Worm (Caenorhabditis elegans) whole organism, young adult: ENCODE measurements around the gene gyf-1.

Experiments
- K11D2.4 ChIP-seq: fragments of 200-800 bp; sonication (Bioruptor generic); IDR thresholded peaks from 2 replicates; pipeline ENCODE4 v1.3.6; 2022; ENCODE audit warnings: missing genetic modification reagents, missing genetic modification characterization, missing compliant biosample characterization
- ama-1 ChIP-seq, 3 experiments: fragments of 150-350 bp in 1 of 3; sonication (generic microtip) in 2 of 3; optimal IDR thresholded peaks; 2 replicates each; lab custom pipeline; 2014 to 2018; ENCODE audit warnings: missing biosample characterization in 2 of 3, missing genetic modification characterization in 2 of 3, missing genetic modification reagents in 2 of 3
- ceh-40 ChIP-seq: fragments of 200-800 bp; sonication (Bioruptor generic); IDR thresholded peaks from 2 replicates; pipeline ENCODE4 v1.3.6; 2022; ENCODE audit warnings: missing genetic modification characterization, missing compliant biosample characterization
- dpl-1 ChIP-seq: fragments of 150-350 bp; optimal IDR thresholded peaks from 2 replicates; lab custom pipeline; 2014; ENCODE audit warnings: missing biosample characterization, missing genetic modification reagents, missing genetic modification characterization
- hmg-1.2 ChIP-seq: fragments of 200-800 bp; sonication (Bioruptor generic); IDR thresholded peaks from 2 replicates; pipeline ENCODE4 v1.3.6; 2022; ENCODE audit warnings: missing genetic modification reagents, missing genetic modification characterization, missing compliant biosample characterization
- mes-4 ChIP-seq: sonication (generic microtip); optimal IDR thresholded peaks from 2 replicates; lab custom pipeline; 2016; ENCODE audit warnings: missing genotype, missing genetic modification characterization, missing compliant biosample characterization
- nfya-2 ChIP-seq: fragments of 200-800 bp; sonication (Bioruptor generic); IDR thresholded peaks from 2 replicates; pipeline ENCODE4 v1.3.6; 2022; ENCODE audit warnings: missing genetic modification reagents, missing genetic modification characterization, missing compliant biosample characterization
- tlf-1 ChIP-seq: fragments of 200-800 bp; sonication (Bioruptor generic); optimal IDR thresholded peaks from 2 replicates; lab custom pipeline; 2018; ENCODE audit warnings: mild to moderate bottlenecking, missing genetic modification characterization, missing compliant biosample characterization
- unc-130 ChIP-seq: sonication (generic microtip); optimal IDR thresholded peaks from 2 replicates; lab custom pipeline; 2016; ENCODE audit warnings: missing genetic modification reagents, missing genetic modification characterization, missing compliant biosample characterization
- zim-3 ChIP-seq: sonication (generic microtip); optimal IDR thresholded peaks from 2 replicates; lab custom pipeline; 2017; ENCODE audit warnings: mild to moderate bottlenecking, missing genetic modification characterization, moderate library complexity, missing compliant biosample characterization

DNA sequence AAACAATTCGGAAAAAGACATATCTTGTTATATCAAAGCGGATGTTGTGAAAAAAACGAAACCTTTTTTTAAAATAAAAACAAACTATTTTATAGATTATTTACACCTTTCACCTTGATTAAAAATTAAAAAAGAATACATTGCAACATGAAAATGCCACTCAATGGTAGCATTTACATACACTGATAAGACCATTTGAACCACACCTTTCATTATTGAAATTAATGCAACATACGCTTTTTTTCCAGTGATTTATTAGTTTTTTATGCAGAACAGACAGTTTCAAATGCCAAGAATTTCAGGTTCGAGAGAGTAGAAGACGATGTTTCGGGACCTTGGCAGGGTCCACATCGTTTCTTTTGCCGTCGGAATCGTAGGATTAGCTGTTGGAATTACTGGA lies 17.4 kb upstream of the gyf-1 start, which contains the start of gene T19D12.1:
- TF ChIP-seq hmg-1.2 (GFP tag; lab: Robert Waterston, UW) = no peak
- no peak for TF ChIP-seq ama-1 (optimal IDR thresholded peaks at IDR 0.05; lab: Kevin White, UChicago)
- TF ChIP-seq ama-1 (GFP tag; optimal IDR thresholded peaks at IDR 0.05; lab: Kevin White, UChicago) = no peak
- TF ChIP-seq dpl-1 (GFP tag; lab: Kevin White, UChicago) = no peak
- no peak for TF ChIP-seq nfya-2 (GFP tag; lab: Robert Waterston, UW)
- TF ChIP-seq unc-130 (GFP tag; lab: Kevin White, UChicago) = no peak
- no peak for TF ChIP-seq ceh-40 (GFP tag; lab: Robert Waterston, UW)
- no peak for TF ChIP-seq tlf-1 (GFP tag; lab: Kevin White, UChicago)
- no peak for TF ChIP-seq mes-4
- TF ChIP-seq zim-3 (tag; lab: Kevin White, UChicago) = no peak
- no peak for TF ChIP-seq K11D2.4 (GFP tag; lab: Robert Waterston, UW)
